Worm (Caenorhabditis elegans): ENCODE results near the gene clec-247.

DNA sequence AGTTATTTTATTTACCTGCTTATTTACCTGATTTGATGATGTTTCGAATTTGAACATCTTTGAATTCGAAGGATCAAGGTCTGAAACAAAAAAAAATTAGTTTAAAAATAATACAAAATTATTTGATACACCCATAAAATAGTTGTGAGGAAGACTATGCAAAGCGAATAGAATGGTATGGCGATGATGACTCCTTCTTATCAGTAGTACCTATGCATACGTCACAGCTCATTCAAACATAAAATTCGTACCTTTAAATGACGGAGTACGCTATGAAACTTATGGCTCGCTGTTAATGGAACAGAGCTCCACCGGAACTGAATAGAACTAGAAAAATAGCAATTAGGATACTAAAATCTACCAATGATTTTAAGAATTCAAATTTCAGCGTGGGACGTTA is 30.5 kb upstream of the clec-247 start, which contains the start of gene R10E8.1:
- TF ChIP-seq flt-1 (GFP tag; IDR thresholded peaks at IDR 0.05) (no peak), T22C8.4 (GFP tag; IDR thresholded peaks at IDR 0.05) (no peak)

Measured in whole organism, midembryonic.